Worm (Caenorhabditis elegans): Measurements from ENCODE around the gene msp-113.
"Not testable (repeated sequence)": the region's sequence is repeated elsewhere in the genome, so short reads cannot be mapped to it uniquely, and the experiment has no call there.

- not testable (repeated sequence) for TF ChIP-seq unc-62 (GFP tag; optimal IDR thresholded peaks at IDR 0.05); ceh-39 (tag; optimal IDR thresholded peaks at IDR 0.05); lsy-2 (tag; optimal IDR thresholded peaks at IDR 0.05); sem-2 (GFP tag; optimal IDR thresholded peaks at IDR 0.05); mep-1 (tag; optimal IDR thresholded peaks at IDR 0.05); unc-39 (tag; optimal IDR thresholded peaks at IDR 0.05); snpc-4 (tag; optimal IDR thresholded peaks at IDR 0.05); lin-13 (tag; optimal IDR thresholded peaks at IDR 0.05); sptf-1 (tag; optimal IDR thresholded peaks at IDR 0.05); mab-5 (tag; optimal IDR thresholded peaks at IDR 0.05); ztf-11 (tag; optimal IDR thresholded peaks at IDR 0.05); zip-8 (tag; optimal IDR thresholded peaks at IDR 0.05)
Measured at ce11 chrIV:5256731-5257130, 41.0 kb upstream of the msp-113 start, which contains the start of gene F36H12.9.

Measured in whole organism, mixed stage, embryonic.